Worm (Caenorhabditis elegans) whole organism, L2 larva: Measurements from ENCODE around the gene F48G7.12.

Experiments
- F13H6.1 ChIP-seq: sonication (generic microtip); optimal IDR thresholded peaks from 2 replicates; lab custom pipeline; 2016; ENCODE audit warnings: missing genetic modification characterization, missing compliant biosample characterization
- R02D3.7 ChIP-seq: fragments of 150-350 bp; optimal IDR thresholded peaks from 2 replicates; lab custom pipeline; 2014; ENCODE audit warnings: missing biosample characterization, missing genetic modification characterization
- Y55F3AM.14 ChIP-seq: fragments of 200-800 bp; sonication (Bioruptor generic); optimal IDR thresholded peaks from 2 replicates; lab custom pipeline; 2018; ENCODE audit warnings: mild to moderate bottlenecking, missing genetic modification characterization, missing compliant biosample characterization
- ZK546.5 ChIP-seq: sonication (generic microtip); optimal IDR thresholded peaks from 2 replicates; lab custom pipeline; 2017; ENCODE audit warnings: missing biosample characterization, missing genetic modification characterization
- alr-1 ChIP-seq: fragments of 150-350 bp; optimal IDR thresholded peaks from 2 replicates; lab custom pipeline; 2014; ENCODE audit warnings: missing biosample characterization, missing genetic modification characterization
- aly-2 ChIP-seq: fragments of 150-350 bp; optimal IDR thresholded peaks from 2 replicates; lab custom pipeline; 2014; ENCODE audit warnings: missing biosample characterization, missing genetic modification characterization
- ama-1 ChIP-seq: fragments of 150-350 bp; optimal IDR thresholded peaks from 2 replicates; lab custom pipeline; 2018; ENCODE audit warnings: inconsistent platforms
- blmp-1 ChIP-seq: sonication (generic microtip); optimal IDR thresholded peaks from 2 replicates; lab custom pipeline; 2017; ENCODE audit warnings: missing genetic modification characterization, mild to moderate bottlenecking, missing compliant biosample characterization, antibody characterized with exemption, moderate library complexity; ENCODE audit not compliant: insufficient read depth
- dmd-4 ChIP-seq: sonication (generic microtip); optimal IDR thresholded peaks from 2 replicates; lab custom pipeline; 2017; ENCODE audit warnings: missing biosample characterization, missing genetic modification characterization
- egl-27 ChIP-seq: sonication (generic microtip); optimal IDR thresholded peaks from 3 replicates; lab custom pipeline; 2017; ENCODE audit warnings: missing biosample characterization, missing genetic modification reagents, missing genetic modification characterization
- elt-1 ChIP-seq: fragments of 150-350 bp; optimal IDR thresholded peaks from 2 replicates; lab custom pipeline; 2014; ENCODE audit warnings: missing biosample characterization, missing genetic modification characterization
- fos-1 ChIP-seq: fragments of 150-350 bp; optimal IDR thresholded peaks from 2 replicates; lab custom pipeline; 2014; ENCODE audit warnings: missing biosample characterization, missing genetic modification characterization
- lin-11 ChIP-seq: fragments of 150-350 bp; sonication (generic microtip); optimal IDR thresholded peaks from 2 replicates; lab custom pipeline; 2014; ENCODE audit warnings: missing biosample characterization, missing genetic modification characterization, inconsistent platforms, mixed read lengths
- lin-13 ChIP-seq: fragments of 150-350 bp; optimal IDR thresholded peaks from 2 replicates; lab custom pipeline; 2014; ENCODE audit warnings: missing biosample characterization, missing genetic modification reagents, missing genetic modification characterization
- lin-39 ChIP-seq: fragments of 150-350 bp; optimal IDR thresholded peaks from 2 replicates; lab custom pipeline; 2014; ENCODE audit warnings: missing biosample characterization, missing genetic modification reagents, missing genetic modification characterization
- mab-5 ChIP-seq: fragments of 150-350 bp; optimal IDR thresholded peaks from 2 replicates; lab custom pipeline; 2014; ENCODE audit warnings: missing biosample characterization, missing genetic modification characterization
- mbf-1 ChIP-seq: sonication (generic microtip); optimal IDR thresholded peaks from 2 replicates; lab custom pipeline; 2017; ENCODE audit warnings: missing biosample characterization, missing genetic modification characterization
- mdl-1 ChIP-seq, 2 experiments: fragments of 150-350 bp in 1 of 2; sonication (generic microtip) in 1 of 2; optimal IDR thresholded peaks; 2 replicates each; lab custom pipeline; 2017; ENCODE audit warnings: missing biosample characterization in 2 of 2, missing genetic modification characterization in 2 of 2
- nhr-10 ChIP-seq: sonication (generic microtip); optimal IDR thresholded peaks from 2 replicates; lab custom pipeline; 2017; ENCODE audit warnings: missing biosample characterization, missing genetic modification characterization
- nhr-11 ChIP-seq: fragments of 150-350 bp; optimal IDR thresholded peaks from 2 replicates; lab custom pipeline; 2014; ENCODE audit warnings: missing biosample characterization, missing genetic modification characterization
- nhr-129 ChIP-seq: fragments of 150-350 bp; optimal IDR thresholded peaks from 2 replicates; lab custom pipeline; 2014; ENCODE audit warnings: missing biosample characterization, missing genetic modification characterization
- nhr-23 ChIP-seq: fragments of 150-350 bp; optimal IDR thresholded peaks from 2 replicates; lab custom pipeline; 2014; ENCODE audit warnings: missing biosample characterization, missing genetic modification reagents, missing genetic modification characterization
- nhr-237 ChIP-seq: fragments of 150-350 bp; optimal IDR thresholded peaks from 2 replicates; lab custom pipeline; 2014; ENCODE audit warnings: missing biosample characterization, missing genetic modification characterization
- nhr-25 ChIP-seq: fragments of 150-350 bp; sonication (generic microtip); optimal IDR thresholded peaks from 3 replicates; lab custom pipeline; 2014; ENCODE audit warnings: missing biosample characterization, missing genetic modification characterization
- nhr-6 ChIP-seq: fragments of 150-350 bp; optimal IDR thresholded peaks from 2 replicates; lab custom pipeline; 2014; ENCODE audit warnings: missing biosample characterization, missing genetic modification characterization
- peb-1 ChIP-seq: fragments of 150-350 bp; optimal IDR thresholded peaks from 2 replicates; lab custom pipeline; 2014; ENCODE audit warnings: missing biosample characterization, missing genetic modification characterization
- sem-4 ChIP-seq: fragments of 150-350 bp; optimal IDR thresholded peaks from 2 replicates; lab custom pipeline; 2014; ENCODE audit warnings: missing biosample characterization, missing genetic modification reagents, missing genetic modification characterization
- skn-1 ChIP-seq: sonication (generic microtip); optimal IDR thresholded peaks from 2 replicates; lab custom pipeline; 2017; ENCODE audit warnings: missing biosample characterization, missing genetic modification characterization
- sma-3 ChIP-seq: sonication (generic microtip); optimal IDR thresholded peaks from 2 replicates; lab custom pipeline; 2016; ENCODE audit warnings: missing genetic modification reagents, missing genetic modification characterization, missing compliant biosample characterization
- sma-9 ChIP-seq, 2 experiments: fragments of 150-350 bp in 1 of 2; sonication (generic microtip) in 1 of 2; optimal IDR thresholded peaks; 2 replicates each; lab custom pipeline; 2014 to 2016; ENCODE audit warnings: missing genetic modification characterization in 2 of 2, mild to moderate bottlenecking in 1 of 2, missing biosample characterization in 1 of 2, missing compliant biosample characterization in 1 of 2, missing genetic modification reagents in 1 of 2, moderate library complexity in 1 of 2
- unc-55 ChIP-seq: fragments of 150-350 bp; sonication (generic microtip); optimal IDR thresholded peaks from 3 replicates; lab custom pipeline; 2014; ENCODE audit warnings: missing biosample characterization, missing genetic modification reagents, missing genetic modification characterization
- zag-1 ChIP-seq: fragments of 150-350 bp; optimal IDR thresholded peaks from 2 replicates; lab custom pipeline; 2014; ENCODE audit warnings: missing biosample characterization, missing genetic modification characterization
- ztf-1 ChIP-seq: fragments of 200-800 bp; sonication (Bioruptor generic); conservative IDR thresholded peaks from 2 replicates; pipeline ENCODE4 v1.3.6; 2022; ENCODE audit warnings: missing genetic modification characterization, missing compliant biosample characterization

The F48G7.12 gene

ce11 chrV:627585-627984 lies 18.4 kb downstream of the F48G7.12 start, which contains the start of gene F48G7.8:
F48G7.8 (minus strand) TSS chrV:627685.
- TF ChIP-seq ama-1 (lab: Kevin White, UChicago) (no peak), lin-13 (no peak), ztf-1 (GFP tag; lab: Robert Waterston, UW) (no peak), sma-3 (GFP tag; lab: Kevin White, UChicago) (no peak)

ce11 chrV:626321-626720 lies 19.7 kb downstream of the F48G7.12 start, which contains the start of gene F48G7.7:
F48G7.7 (minus strand) TSS chrV:626421.
- TF ChIP-seq aly-2 (tag; lab: Kevin White, UChicago) (no peak), alr-1 (no peak), nhr-25 (tag; lab: Kevin White, UChicago) (no peak), zag-1 (tag; lab: Kevin White, UChicago) (no peak), blmp-1 (no peak), egl-27 (tag; lab: Kevin White, UChicago) (no peak), sma-3 (GFP tag; lab: Kevin White, UChicago) (no peak), nhr-129 (tag; lab: Kevin White, UChicago) (no peak)

ce11 chrV:624922-625321 lies 21.1 kb downstream of the F48G7.12 start, which contains the start of gene srt-17:
srt-17 (minus strand) TSS chrV:625022.
- no peak for TF ChIP-seq nhr-23
- no peak for TF ChIP-seq nhr-11 (tag; lab: Kevin White, UChicago)
- TF ChIP-seq fos-1 (tag; lab: Kevin White, UChicago): no peak
- no peak for TF ChIP-seq R02D3.7 (tag; lab: Kevin White, UChicago)
- no peak for TF ChIP-seq mab-5 (tag; lab: Kevin White, UChicago)
- TF ChIP-seq nhr-10: no peak
- no peak for TF ChIP-seq sma-3 (GFP tag; lab: Kevin White, UChicago)
- TF ChIP-seq mbf-1 (tag; lab: Kevin White, UChicago): no peak
- no peak for TF ChIP-seq ama-1 (lab: Kevin White, UChicago)
- no peak for TF ChIP-seq lin-13
- TF ChIP-seq peb-1 (tag; lab: Kevin White, UChicago): no peak
- no peak for TF ChIP-seq sma-9 (GFP tag; optimal IDR thresholded peaks at IDR 0.05; lab: Kevin White, UChicago)
- no peak for TF ChIP-seq sma-9 (tag; optimal IDR thresholded peaks at IDR 0.05; lab: Kevin White, UChicago)
- no peak for TF ChIP-seq nhr-237
- TF ChIP-seq aly-2 (tag; lab: Kevin White, UChicago): no peak

- TF ChIP-seq mbf-1 (tag; lab: Kevin White, UChicago): no peak
- TF ChIP-seq alr-1: no peak
These were observed 23.1 kb downstream of the F48G7.12 start, which contains the start of gene F48G7.5 for ce11 chrV:622902-623301. F48G7.5 (minus strand) TSS chrV:622935.

ce11 chrV:620987-621386 lies 25.0 kb downstream of the F48G7.12 start:
- TF ChIP-seq blmp-1 (no peak), unc-55 (GFP tag; lab: Kevin White, UChicago) (no peak), sem-4 (tag; lab: Kevin White, UChicago) (no peak), lin-11 (no peak), nhr-11 (tag; lab: Kevin White, UChicago) (no peak), sma-9 (GFP tag; optimal IDR thresholded peaks at IDR 0.05; lab: Kevin White, UChicago) (no peak), sma-9 (tag; optimal IDR thresholded peaks at IDR 0.05; lab: Kevin White, UChicago) (no peak), skn-1 (no peak), nhr-6 (tag; lab: Kevin White, UChicago) (no peak), ZK546.5 (no peak), nhr-237 (no peak), mab-5 (tag; lab: Kevin White, UChicago) (no peak), elt-1 (no peak), mbf-1 (tag; lab: Kevin White, UChicago) (no peak), Y55F3AM.14 (GFP tag; lab: Kevin White, UChicago) (no peak), dmd-4 (tag; lab: Kevin White, UChicago) (no peak), mdl-1 (tag; optimal IDR thresholded peaks at IDR 0.05; lab: Kevin White, UChicago) (no peak), zag-1 (tag; lab: Kevin White, UChicago) (no peak), lin-39 (tag; lab: Kevin White, UChicago) (no peak), F13H6.1 (tag; lab: Kevin White, UChicago) (no peak)
- TF ChIP-seq, all 48 proteins: peak for 0
